Fruit fly (Drosophila melanogaster): Measurements from ENCODE around the gene CG14294.

- TF ChIP-seq EcR (GFP tag; optimal IDR thresholded peaks at IDR 0.05) = no peak
- TF ChIP-seq Dll (optimal IDR thresholded peaks at IDR 0.05) = no peak
Measured at dm6 chr3R:18918872-18919339, 16.8 kb upstream of the CG14294 start.

Measured in whole organism.